Worm (Caenorhabditis elegans) whole organism, late embryonic: ENCODE data around the gene him-14.

Experiments used
- C38D4.7 ChIP-seq: fragments of 200-800 bp; sonication (Bioruptor generic); optimal IDR thresholded peaks from 2 replicates; lab custom pipeline; 2018; ENCODE audit warnings: mild to moderate bottlenecking, missing genetic modification characterization, moderate library complexity, missing compliant biosample characterization
- dmd-4 ChIP-seq: sonication (generic microtip); optimal IDR thresholded peaks from 2 replicates; lab custom pipeline; 2016; ENCODE audit warnings: borderline replicate concordance, missing genetic modification characterization, missing compliant biosample characterization
- pha-4 ChIP-seq: fragments of 150-350 bp; optimal IDR thresholded peaks from 2 replicates; lab custom pipeline; 2018; ENCODE audit warnings: missing biosample characterization, missing genetic modification reagents, missing genetic modification characterization
- rnt-1 ChIP-seq: sonication (generic microtip); optimal IDR thresholded peaks from 2 replicates; lab custom pipeline; 2016; ENCODE audit warnings: missing genetic modification characterization, missing compliant biosample characterization
- tbx-2 ChIP-seq: sonication (generic microtip); optimal IDR thresholded peaks from 2 replicates; lab custom pipeline; 2016; ENCODE audit warnings: missing genetic modification characterization, missing compliant biosample characterization
- ztf-16 ChIP-seq: sonication (generic microtip); optimal IDR thresholded peaks from 2 replicates; lab custom pipeline; 2017; ENCODE audit warnings: missing genetic modification characterization, missing compliant biosample characterization

DNA sequence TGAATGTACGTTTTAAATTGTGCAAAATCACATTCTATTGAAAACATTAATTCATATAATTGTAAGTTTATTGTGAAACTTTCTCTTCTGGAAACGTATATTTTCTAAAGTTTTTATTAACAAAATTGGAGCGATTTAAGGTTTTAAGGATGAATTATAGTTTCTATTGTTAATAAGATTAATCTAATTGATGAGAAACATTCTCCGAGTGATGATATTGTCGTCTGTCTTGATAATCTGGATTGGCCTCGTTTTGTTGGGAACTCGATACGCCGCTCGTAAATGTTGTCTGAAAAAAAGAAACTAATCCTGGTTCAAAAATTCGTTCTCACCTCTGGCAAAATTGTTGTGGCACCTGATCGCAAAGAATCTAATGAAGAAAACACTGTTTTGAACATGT, 36.5 kb upstream of the him-14 start:
- no peak for TF ChIP-seq tbx-2
- TF ChIP-seq C38D4.7, result no peak
- no peak for TF ChIP-seq dmd-4 (tag; lab: Kevin White, UChicago)
- no peak for TF ChIP-seq rnt-1 (tag; lab: Kevin White, UChicago)
- TF ChIP-seq pha-4 (tag; lab: Kevin White, UChicago), result no peak
- TF ChIP-seq ztf-16 (tag; lab: Kevin White, UChicago), result no peak
